Fruit fly (Drosophila melanogaster) whole organism, pupa: ENCODE data around the gene Naa20A.

Experiments
- CG10348 ChIP-seq: fragments of 200-800 bp; sonication (Bioruptor generic); IDR thresholded peaks from 2 replicates; pipeline ENCODE4 v1.3.6; 2022; ENCODE audit warnings: missing biosample characterization, missing genetic modification characterization
- CG12605 ChIP-seq: fragments of 200-800 bp; sonication (Bioruptor generic); IDR thresholded peaks from 2 replicates; pipeline ENCODE4 v1.3.6; 2022; ENCODE audit warnings: missing biosample characterization, missing genetic modification characterization
- CG14655 ChIP-seq: fragments of 200-800 bp; sonication (Bioruptor generic); optimal IDR thresholded peaks from 3 replicates; lab custom pipeline; 2017; ENCODE audit warnings: mild to moderate bottlenecking, missing biosample characterization, missing genetic modification reagents, missing genetic modification characterization
- CG15710 ChIP-seq: fragments of 200-800 bp; sonication (Bioruptor generic); optimal IDR thresholded peaks from 2 replicates; lab custom pipeline; 2018; ENCODE audit warnings: missing biosample characterization, mild to moderate bottlenecking, missing genetic modification characterization, moderate library complexity
- CG17806 ChIP-seq: fragments of 200-800 bp; sonication (Bioruptor generic); optimal IDR thresholded peaks from 2 replicates; lab custom pipeline; 2018; ENCODE audit warnings: missing biosample characterization, mild to moderate bottlenecking, missing genetic modification characterization, moderate library complexity
- CG4496 ChIP-seq: fragments of 200-800 bp; sonication (Bioruptor generic); IDR thresholded peaks from 3 replicates; pipeline ENCODE4 v1.3.6; 2022; ENCODE audit warnings: missing biosample characterization, missing genetic modification characterization
- EcR ChIP-seq: fragments of 200-800 bp; sonication (Bioruptor generic); optimal IDR thresholded peaks from 3 replicates; lab custom pipeline; 2019; ENCODE audit warnings: missing biosample characterization, missing genetic modification characterization, mild to moderate bottlenecking, moderate library complexity, missing genetic modification reagents
- Pif1B ChIP-seq: fragments of 200-800 bp; sonication (Bioruptor generic); optimal IDR thresholded peaks from 3 replicates; lab custom pipeline; 2016; ENCODE audit warnings: missing biosample characterization, missing genetic modification characterization
- Snoo ChIP-seq: fragments of 200-800 bp; sonication (Bioruptor generic); optimal IDR thresholded peaks from 3 replicates; lab custom pipeline; 2017; ENCODE audit warnings: missing biosample characterization, mild to moderate bottlenecking, missing genetic modification characterization, inconsistent platforms
- fd96Ca ChIP-seq: fragments of 200-800 bp; sonication (Bioruptor generic); IDR thresholded peaks from 3 replicates; pipeline ENCODE4 v1.3.6; 2022; ENCODE audit warnings: missing biosample characterization, missing genetic modification characterization
- gl ChIP-seq: fragments of 200-800 bp; sonication (Bioruptor generic); optimal IDR thresholded peaks from 2 replicates; lab custom pipeline; 2018; ENCODE audit warnings: missing biosample characterization, mild to moderate bottlenecking, missing genetic modification characterization
- rn ChIP-seq: fragments of 200-800 bp; sonication (Bioruptor generic); IDR thresholded peaks from 2 replicates; pipeline ENCODE4 v1.3.6; 2022; ENCODE audit warnings: missing biosample characterization, missing genetic modification characterization

DNA sequence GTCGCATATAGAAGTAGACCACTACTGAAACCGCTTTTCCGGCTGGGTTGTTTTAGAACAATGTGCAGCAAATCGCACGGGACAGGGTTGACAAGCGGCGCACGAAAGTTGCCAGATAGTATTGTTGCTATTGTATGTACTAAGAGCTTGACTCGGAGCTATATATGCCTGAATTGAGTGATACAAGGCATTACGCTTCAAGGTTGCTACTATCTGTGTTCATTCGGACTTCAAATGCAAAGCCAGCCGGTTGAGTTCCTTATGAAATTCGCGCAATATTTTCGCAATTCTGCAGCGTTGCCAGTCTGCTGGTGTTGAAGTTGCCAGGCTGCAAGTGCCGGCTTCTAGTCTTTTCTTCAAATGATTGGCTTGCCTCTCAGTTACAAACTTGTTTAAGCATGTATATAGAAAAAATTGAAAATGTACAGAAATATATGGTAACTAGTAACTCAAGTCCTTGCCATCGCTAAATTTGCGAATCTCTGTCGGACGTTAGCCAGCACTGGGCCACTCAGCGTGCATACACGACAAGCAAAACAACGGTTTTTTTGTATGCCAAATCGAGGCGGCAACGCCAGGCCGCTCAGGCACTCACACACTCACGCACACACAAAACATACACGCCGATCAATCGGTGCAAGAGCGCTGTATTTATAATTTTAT, 29.0 kb upstream of the Naa20A start, which contains the start of the genes Ranbp21 and Elys:
- TF ChIP-seq CG10348 (GFP tag; lab: Robert Waterston, UW) = no peak
- TF ChIP-seq gl (tag; lab: Kevin White, UChicago) = no peak
- TF ChIP-seq Snoo = no peak
- TF ChIP-seq Pif1B (GFP tag; lab: Kevin White, UChicago) = no peak
- TF ChIP-seq rn (GFP tag; lab: Robert Waterston, UW) = no peak
- peak; percentile 57; the same call in 2 of the 3 replicates for TF ChIP-seq fd96Ca
- TF ChIP-seq CG12605 = no peak
- TF ChIP-seq CG17806 = no peak
- no peak for TF ChIP-seq EcR (GFP tag; lab: Kevin White, UChicago)
- TF ChIP-seq CG14655 (GFP tag; lab: Kevin White, UChicago) = no peak
- peak; percentile 67 for TF ChIP-seq CG4496 (GFP tag; lab: Robert Waterston, UW)
- TF ChIP-seq CG15710 (tag; lab: Kevin White, UChicago) = peak; percentile 39
